Fruit fly (Drosophila melanogaster) whole organism, pupa: ENCODE data around the gene CG33710.

ENCODE experiments used
- CG14655 ChIP-seq: fragments of 200-800 bp; sonication (Bioruptor generic); optimal IDR thresholded peaks from 3 replicates; lab custom pipeline; 2017; ENCODE audit warnings: mild to moderate bottlenecking, missing biosample characterization, missing genetic modification reagents, missing genetic modification characterization
- CG32121 ChIP-seq: fragments of 200-800 bp; sonication (Bioruptor generic); IDR thresholded peaks from 2 replicates; pipeline ENCODE4 v1.3.6; 2022; ENCODE audit warnings: missing biosample characterization, missing genetic modification characterization
- CG9948 ChIP-seq: fragments of 200-800 bp; sonication (Bioruptor generic); optimal IDR thresholded peaks from 2 replicates; lab custom pipeline; 2018; ENCODE audit warnings: missing biosample characterization, mild to moderate bottlenecking, missing genetic modification characterization, moderate library complexity
- D1 ChIP-seq: fragments of 200-800 bp; sonication (Bioruptor generic); optimal IDR thresholded peaks from 2 replicates; lab custom pipeline; 2018; ENCODE audit warnings: missing biosample characterization, mild to moderate bottlenecking, missing genetic modification characterization, moderate library complexity
- EcR ChIP-seq: fragments of 200-800 bp; sonication (Bioruptor generic); optimal IDR thresholded peaks from 3 replicates; lab custom pipeline; 2019; ENCODE audit warnings: missing biosample characterization, missing genetic modification characterization, mild to moderate bottlenecking, moderate library complexity, missing genetic modification reagents
- Ets98B ChIP-seq: fragments of 200-800 bp; sonication (Bioruptor generic); IDR thresholded peaks from 2 replicates; pipeline ENCODE4 v1.3.6; 2022; ENCODE audit warnings: missing biosample characterization, missing genetic modification characterization
- Pif1A ChIP-seq: fragments of 200-800 bp; sonication (Bioruptor generic); optimal IDR thresholded peaks from 3 replicates; lab custom pipeline; 2016; ENCODE audit warnings: missing biosample characterization, missing genetic modification characterization
- Snoo ChIP-seq: fragments of 200-800 bp; sonication (Bioruptor generic); optimal IDR thresholded peaks from 3 replicates; lab custom pipeline; 2017; ENCODE audit warnings: missing biosample characterization, mild to moderate bottlenecking, missing genetic modification characterization, inconsistent platforms
- gl ChIP-seq: fragments of 200-800 bp; sonication (Bioruptor generic); optimal IDR thresholded peaks from 2 replicates; lab custom pipeline; 2018; ENCODE audit warnings: missing biosample characterization, mild to moderate bottlenecking, missing genetic modification characterization
- rn ChIP-seq: fragments of 200-800 bp; sonication (Bioruptor generic); IDR thresholded peaks from 2 replicates; pipeline ENCODE4 v1.3.6; 2022; ENCODE audit warnings: missing biosample characterization, missing genetic modification characterization

DNA sequence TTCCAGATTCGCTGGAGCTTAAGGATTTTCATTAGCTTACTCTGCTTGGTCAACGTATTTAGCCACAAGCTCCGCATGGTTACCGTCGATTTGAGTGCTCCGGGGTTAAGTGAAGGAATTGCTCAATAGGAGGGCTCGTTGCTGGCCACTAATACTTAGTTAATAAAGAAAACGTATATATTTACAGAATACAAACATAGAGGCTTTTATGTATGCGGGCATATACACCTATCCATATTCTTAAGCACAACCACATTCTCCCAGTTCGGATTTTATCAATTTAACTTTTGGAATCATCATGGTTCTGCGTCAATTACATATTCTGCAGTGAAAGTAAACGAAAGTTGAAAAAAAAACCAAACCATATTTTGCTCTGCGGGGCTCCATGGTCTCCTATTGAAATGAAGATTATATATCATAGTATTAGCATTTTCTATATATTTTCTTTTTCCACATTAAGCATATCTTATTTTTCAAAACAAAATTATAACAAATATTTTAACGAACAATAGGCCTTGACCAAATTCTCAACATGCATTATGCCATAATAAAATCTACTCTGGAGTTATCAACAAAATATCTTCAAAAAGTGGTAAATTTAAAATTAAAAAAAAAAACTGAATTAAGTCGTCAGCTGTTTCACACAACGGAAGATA lies 47.6 kb upstream of the CG33710 start, which contains the start of the genes Tom20 and Gabat:
- TF ChIP-seq Snoo (no peak), D1 (no peak), CG14655 (GFP tag; lab: Kevin White, UChicago) (no peak), CG32121 (no peak), CG9948 (tag; lab: Kevin White, UChicago) (no peak), EcR (GFP tag; lab: Kevin White, UChicago) (no peak), Ets98B (GFP tag; lab: Robert Waterston, UW) (no peak), rn (GFP tag; lab: Robert Waterston, UW) (no peak), Pif1A (GFP tag; lab: Kevin White, UChicago) (no peak), gl (tag; lab: Kevin White, UChicago) (no peak)
